Fruit fly (Drosophila melanogaster): ENCODE data around the gene CG3437.

The CG3437 gene

DNA sequence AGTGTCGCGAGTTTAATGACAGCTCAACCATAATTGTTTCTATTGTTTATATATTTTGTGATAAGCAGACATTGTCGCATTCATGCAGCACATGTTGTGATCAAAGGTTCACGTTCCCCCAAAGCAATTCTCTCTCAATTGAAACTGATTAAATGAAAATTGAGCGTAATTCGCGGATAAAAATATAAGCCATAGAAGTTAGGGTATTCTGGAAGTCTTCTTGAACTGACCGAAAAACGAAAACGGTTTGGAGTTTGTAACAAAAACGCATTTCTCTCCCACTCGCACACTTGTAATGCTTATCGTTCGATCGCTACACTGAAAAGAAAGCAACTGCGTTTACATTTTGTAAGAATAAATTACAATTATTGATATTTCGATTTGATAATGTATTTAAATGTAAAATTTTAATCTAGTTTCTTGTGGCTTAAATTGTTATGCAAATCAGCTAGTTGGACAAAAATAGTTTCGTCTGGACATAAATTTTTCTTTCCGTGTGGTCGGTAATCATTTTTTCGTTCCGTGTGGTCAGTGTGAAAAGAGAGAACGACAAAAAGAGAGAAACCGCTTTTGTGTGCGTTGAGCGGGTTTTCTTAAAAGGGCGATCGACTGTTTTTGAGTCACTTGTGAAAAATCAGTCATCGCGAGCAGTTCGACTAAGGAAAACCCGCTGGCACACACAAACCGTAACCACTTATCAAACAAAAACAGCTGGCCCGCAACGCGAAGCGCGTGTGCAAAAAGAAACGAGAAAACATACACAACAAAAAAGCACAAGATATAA is 34.6 kb downstream of the CG3437 start, which contains the start of gene aay (continued):
- peak; percentile 99 for TF ChIP-seq CG8119 (GFP tag; IDR thresholded peaks at IDR 0.05)
- peak; percentile 99 for TF ChIP-seq Hr4 (GFP tag; optimal IDR thresholded peaks at IDR 0.05)
- peak; percentile 99 for TF ChIP-seq CG15336 (GFP tag; IDR thresholded peaks at IDR 0.05)
- peak; percentile 99 for TF ChIP-seq Sox14 (GFP tag; optimal IDR thresholded peaks at IDR 0.05)
- TF ChIP-seq Lpt (GFP tag; optimal IDR thresholded peaks at IDR 0.05), result peak; percentile 97
- peak; percentile 97 for TF ChIP-seq CG1621 (tag; optimal IDR thresholded peaks at IDR 0.05)
- peak; percentile 95 for TF ChIP-seq CG6808 (GFP tag; optimal IDR thresholded peaks at IDR 0.05)
- TF ChIP-seq CG7368 (GFP tag; optimal IDR thresholded peaks at IDR 0.05), result peak; percentile 99
- TF ChIP-seq fd59A (GFP tag; optimal IDR thresholded peaks at IDR 0.05), result peak; percentile 95
- TF ChIP-seq ss (GFP tag; optimal IDR thresholded peaks at IDR 0.05), result peak; percentile 95 to 98
- peak; percentile 99 for TF ChIP-seq CG8632 (GFP tag; optimal IDR thresholded peaks at IDR 0.05)
- peak; percentile 93 for TF ChIP-seq dac (GFP tag; optimal IDR thresholded peaks at IDR 0.05)
- TF ChIP-seq CG9139 (GFP tag; optimal IDR thresholded peaks at IDR 0.05), result peak; percentile 92
- TF ChIP-seq lz (GFP tag; optimal IDR thresholded peaks at IDR 0.05), result peak; percentile 99
- TF ChIP-seq fkh (GFP tag; optimal IDR thresholded peaks at IDR 0.05), result peak; percentile 92
- TF ChIP-seq CG11294 (GFP tag; IDR thresholded peaks at IDR 0.05), result peak; percentile 97
- peak; percentile 98 for TF ChIP-seq CG6163 (GFP tag; IDR thresholded peaks at IDR 0.05)
- TF ChIP-seq Eip93F (GFP tag; optimal IDR thresholded peaks at IDR 0.05), result peak; percentile 99
- peak; percentile 99 for TF ChIP-seq net (GFP tag; optimal IDR thresholded peaks at IDR 0.05)
- TF ChIP-seq CG31627 (GFP tag; optimal IDR thresholded peaks at IDR 0.05), result peak; percentile 99
- TF ChIP-seq CG10669 (GFP tag; optimal IDR thresholded peaks at IDR 0.05), result peak; percentile 98

dm6 chr3L:9422135-9422534 is 35.3 kb downstream of the CG3437 start:
- peak; percentile 8 for TF ChIP-seq Eip78C (GFP tag)
- TF ChIP-seq Sox14 (GFP tag; optimal IDR thresholded peaks at IDR 0.05), result no peak
- no peak for TF ChIP-seq Hr39 (GFP tag; optimal IDR thresholded peaks at IDR 0.05)
- TF ChIP-seq CG8632 (GFP tag; optimal IDR thresholded peaks at IDR 0.05), result no peak

- TF ChIP-seq vri (GFP tag; optimal IDR thresholded peaks at IDR 0.05) (no peak), ss (GFP tag; optimal IDR thresholded peaks at IDR 0.05) (peak in 1 of 2 experiments; percentile 52), topi (GFP tag; optimal IDR thresholded peaks at IDR 0.05) (no peak), CG16779 (tag; optimal IDR thresholded peaks at IDR 0.05) (no peak), Ets21C (GFP tag; optimal IDR thresholded peaks at IDR 0.05) (no peak), CG34406 (GFP tag; optimal IDR thresholded peaks at IDR 0.05) (no peak), CG4318 (GFP tag; optimal IDR thresholded peaks at IDR 0.05) (no peak), CG6854 (GFP tag; optimal IDR thresholded peaks at IDR 0.05) (no peak)
Observed at dm6 chr3L:9421621-9422020, 35.8 kb downstream of the CG3437 start.

DNA sequence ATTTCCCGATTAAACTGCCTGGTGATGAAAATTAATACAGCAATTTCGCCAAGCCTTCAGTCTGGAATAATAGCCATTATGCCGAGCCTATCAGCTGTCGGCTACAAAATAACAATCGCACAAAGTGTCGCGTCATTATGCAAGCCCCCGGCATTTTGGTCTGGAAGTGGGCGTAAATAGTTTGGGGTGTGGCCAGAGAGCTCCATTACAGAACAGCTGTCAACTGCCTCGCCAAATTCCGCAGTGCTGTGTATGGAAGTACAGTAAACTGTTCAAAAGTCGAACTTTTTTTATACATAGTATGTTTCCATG is 36.7 kb downstream of the CG3437 start:
- no peak for TF ChIP-seq dsx (GFP tag; optimal IDR thresholded peaks at IDR 0.05; ENCODE audit: poor library complexity, severe bottlenecking)
- no peak for TF ChIP-seq Eip93F (GFP tag; optimal IDR thresholded peaks at IDR 0.05)
- TF ChIP-seq lz (GFP tag; optimal IDR thresholded peaks at IDR 0.05), result no peak
- TF ChIP-seq CG7368 (GFP tag; optimal IDR thresholded peaks at IDR 0.05), result no peak
- TF ChIP-seq CG6792 (GFP tag; optimal IDR thresholded peaks at IDR 0.05), result no peak
- TF ChIP-seq Sox102F (GFP tag; optimal IDR thresholded peaks at IDR 0.05), result no peak
- TF ChIP-seq spab (GFP tag; optimal IDR thresholded peaks at IDR 0.05), result no peak

All from whole organism, prepupa.